Worm (Caenorhabditis elegans) whole organism, late embryonic: ENCODE results near the gene cdl-1.

Experiments used
- C38D4.7 ChIP-seq: fragments of 200-800 bp; sonication (Bioruptor generic); optimal IDR thresholded peaks from 2 replicates; lab custom pipeline; 2018; ENCODE audit warnings: mild to moderate bottlenecking, missing genetic modification characterization, moderate library complexity, missing compliant biosample characterization
- F13H6.1 ChIP-seq: sonication (generic microtip); optimal IDR thresholded peaks from 2 replicates; lab custom pipeline; 2016; ENCODE audit warnings: missing genetic modification characterization, missing compliant biosample characterization
- K02D7.2 ChIP-seq: sonication (generic microtip); optimal IDR thresholded peaks from 2 replicates; lab custom pipeline; 2017; ENCODE audit warnings: mild to moderate bottlenecking, missing genetic modification characterization, missing compliant biosample characterization
- Y22D7AL.16 ChIP-seq: sonication (generic microtip); optimal IDR thresholded peaks from 2 replicates; lab custom pipeline; 2016; ENCODE audit warnings: missing genetic modification characterization, missing compliant biosample characterization
- ahr-1 ChIP-seq: sonication (generic microtip); optimal IDR thresholded peaks from 2 replicates; lab custom pipeline; 2016; ENCODE audit warnings: missing genetic modification characterization, missing compliant biosample characterization
- ama-1 ChIP-seq: fragments of 150-350 bp; optimal IDR thresholded peaks from 2 replicates; lab custom pipeline; 2014
- ceh-14 ChIP-seq: sonication (generic microtip); optimal IDR thresholded peaks from 2 replicates; lab custom pipeline; 2016; ENCODE audit warnings: missing genotype, missing genetic modification characterization, missing compliant biosample characterization
- ceh-18 ChIP-seq: sonication (generic microtip); optimal IDR thresholded peaks from 2 replicates; lab custom pipeline; 2016; ENCODE audit warnings: missing genetic modification characterization, missing compliant biosample characterization
- ceh-2 ChIP-seq: sonication (generic microtip); optimal IDR thresholded peaks from 2 replicates; lab custom pipeline; 2016; ENCODE audit warnings: missing genotype, missing genetic modification characterization, missing compliant biosample characterization
- ceh-22 ChIP-seq: sonication (generic microtip); optimal IDR thresholded peaks from 2 replicates; lab custom pipeline; 2017; ENCODE audit warnings: missing biosample characterization, missing genetic modification characterization
- ceh-24 ChIP-seq: sonication (generic microtip); optimal IDR thresholded peaks from 2 replicates; lab custom pipeline; 2016; ENCODE audit warnings: mild to moderate bottlenecking, missing genetic modification characterization, missing compliant biosample characterization
- ceh-30 ChIP-seq: fragments of 150-350 bp; optimal IDR thresholded peaks from 2 replicates; lab custom pipeline; 2014; ENCODE audit warnings: missing biosample characterization, missing genetic modification characterization
- ceh-34 ChIP-seq: sonication (generic microtip); optimal IDR thresholded peaks from 2 replicates; lab custom pipeline; 2016; ENCODE audit warnings: mild to moderate bottlenecking, missing genetic modification characterization, missing compliant biosample characterization
- ceh-45 ChIP-seq: fragments of 200-800 bp; sonication (Bioruptor generic); IDR thresholded peaks from 2 replicates; pipeline ENCODE4 v1.3.6; 2022; ENCODE audit warnings: missing genetic modification reagents, missing genetic modification characterization, missing compliant biosample characterization
- ceh-48 ChIP-seq: sonication (generic microtip); optimal IDR thresholded peaks from 2 replicates; lab custom pipeline; 2016; ENCODE audit warnings: missing genetic modification characterization, inconsistent platforms, missing compliant biosample characterization
- ceh-6 ChIP-seq: fragments of 200-800 bp; sonication (Bioruptor generic); optimal IDR thresholded peaks from 2 replicates; lab custom pipeline; 2018; ENCODE audit warnings: mild to moderate bottlenecking, missing genetic modification characterization, missing compliant biosample characterization
- ceh-9 ChIP-seq: sonication (generic microtip); optimal IDR thresholded peaks from 2 replicates; lab custom pipeline; 2016; ENCODE audit warnings: mild to moderate bottlenecking, missing genetic modification characterization, inconsistent platforms, missing compliant biosample characterization
- che-1 ChIP-seq: sonication (generic microtip); optimal IDR thresholded peaks from 2 replicates; lab custom pipeline; 2016; ENCODE audit warnings: mild to moderate bottlenecking, missing genetic modification characterization, missing compliant biosample characterization
- ets-4 ChIP-seq: sonication (generic microtip); optimal IDR thresholded peaks from 2 replicates; lab custom pipeline; 2016; ENCODE audit warnings: missing genetic modification characterization, missing compliant biosample characterization
- fax-1 ChIP-seq: sonication (generic microtip); optimal IDR thresholded peaks from 2 replicates; lab custom pipeline; 2016; ENCODE audit warnings: missing genotype, missing genetic modification characterization, missing compliant biosample characterization
- fkh-6 ChIP-seq: sonication (generic microtip); optimal IDR thresholded peaks from 2 replicates; lab custom pipeline; 2016; ENCODE audit warnings: missing genetic modification characterization, missing compliant biosample characterization
- gmeb-2 ChIP-seq: sonication (generic microtip); optimal IDR thresholded peaks from 2 replicates; lab custom pipeline; 2016; ENCODE audit warnings: missing genetic modification characterization, inconsistent platforms, missing compliant biosample characterization
- hlh-15 ChIP-seq: sonication (generic microtip); optimal IDR thresholded peaks from 2 replicates; lab custom pipeline; 2016; ENCODE audit warnings: missing genetic modification characterization, missing compliant biosample characterization
- hlh-6 ChIP-seq: sonication (generic microtip); optimal IDR thresholded peaks from 2 replicates; lab custom pipeline; 2016; ENCODE audit warnings: missing genotype, missing genetic modification characterization, missing compliant biosample characterization
- hlh-8 ChIP-seq: sonication (generic microtip); optimal IDR thresholded peaks from 2 replicates; lab custom pipeline; 2016; ENCODE audit warnings: missing genotype, missing genetic modification characterization, missing compliant biosample characterization
- lim-6 ChIP-seq: sonication (generic microtip); optimal IDR thresholded peaks from 2 replicates; lab custom pipeline; 2016; ENCODE audit warnings: missing genetic modification characterization, missing compliant biosample characterization
- lin-11 ChIP-seq: fragments of 200-800 bp; sonication (Bioruptor generic); optimal IDR thresholded peaks from 2 replicates; lab custom pipeline; 2018; ENCODE audit warnings: mild to moderate bottlenecking, missing genetic modification characterization, missing compliant biosample characterization
- madf-2 ChIP-seq: sonication (generic microtip); optimal IDR thresholded peaks from 2 replicates; lab custom pipeline; 2017; ENCODE audit warnings: missing genetic modification characterization, missing compliant biosample characterization
- mec-3 ChIP-seq: sonication (generic microtip); optimal IDR thresholded peaks from 2 replicates; lab custom pipeline; 2016; ENCODE audit warnings: borderline replicate concordance, missing genetic modification characterization, missing compliant biosample characterization
- nfya-1 ChIP-seq: sonication (generic microtip); optimal IDR thresholded peaks from 2 replicates; lab custom pipeline; 2017; ENCODE audit warnings: missing genetic modification characterization, mild to moderate bottlenecking, missing compliant biosample characterization, antibody characterized with exemption, moderate library complexity
- nhr-11 ChIP-seq: fragments of 150-350 bp; optimal IDR thresholded peaks from 2 replicates; lab custom pipeline; 2014; ENCODE audit warnings: missing biosample characterization, missing genetic modification characterization
- nhr-232 ChIP-seq: sonication (generic microtip); optimal IDR thresholded peaks from 2 replicates; lab custom pipeline; 2016; ENCODE audit warnings: missing genetic modification characterization, missing compliant biosample characterization
- npax-4 ChIP-seq: sonication (generic microtip); optimal IDR thresholded peaks from 2 replicates; lab custom pipeline; 2016; ENCODE audit warnings: missing genetic modification characterization, missing compliant biosample characterization
- pag-3 ChIP-seq: sonication (generic microtip); optimal IDR thresholded peaks from 2 replicates; lab custom pipeline; 2016; ENCODE audit warnings: missing compliant biosample characterization, missing genetic modification characterization, borderline replicate concordance
- pat-9 ChIP-seq: fragments of 200-800 bp; sonication (Bioruptor generic); optimal IDR thresholded peaks from 2 replicates; lab custom pipeline; 2018; ENCODE audit warnings: mild to moderate bottlenecking, missing genetic modification characterization, moderate library complexity, missing compliant biosample characterization
- pax-1 ChIP-seq: fragments of 150-350 bp; optimal IDR thresholded peaks from 2 replicates; lab custom pipeline; 2014; ENCODE audit warnings: missing biosample characterization, missing genetic modification characterization
- pha-2 ChIP-seq: sonication (generic microtip); optimal IDR thresholded peaks from 2 replicates; lab custom pipeline; 2017; ENCODE audit warnings: mild to moderate bottlenecking, missing genetic modification characterization, missing compliant biosample characterization
- ref-2 ChIP-seq: sonication (generic microtip); optimal IDR thresholded peaks from 2 replicates; lab custom pipeline; 2016; ENCODE audit warnings: missing genetic modification characterization, missing compliant biosample characterization
- rnt-1 ChIP-seq: sonication (generic microtip); optimal IDR thresholded peaks from 2 replicates; lab custom pipeline; 2016; ENCODE audit warnings: missing genetic modification characterization, missing compliant biosample characterization
- sdc-2 ChIP-seq: sonication (generic microtip); optimal IDR thresholded peaks from 2 replicates; lab custom pipeline; 2016; ENCODE audit warnings: missing genotype, missing genetic modification characterization, missing compliant biosample characterization
- sox-4 ChIP-seq: sonication (generic microtip); optimal IDR thresholded peaks from 2 replicates; lab custom pipeline; 2017; ENCODE audit warnings: mild to moderate bottlenecking, missing genetic modification characterization, inconsistent platforms, missing compliant biosample characterization
- tbx-2 ChIP-seq: sonication (generic microtip); optimal IDR thresholded peaks from 2 replicates; lab custom pipeline; 2016; ENCODE audit warnings: missing genetic modification characterization, missing compliant biosample characterization
- tbx-7 ChIP-seq: sonication (generic microtip); optimal IDR thresholded peaks from 2 replicates; lab custom pipeline; 2016; ENCODE audit warnings: missing genotype, missing genetic modification characterization, missing compliant biosample characterization
- ttx-3 ChIP-seq: sonication (generic microtip); optimal IDR thresholded peaks from 2 replicates; lab custom pipeline; 2016; ENCODE audit warnings: missing genetic modification reagents, missing genetic modification characterization, missing compliant biosample characterization
- unc-42 ChIP-seq: sonication (generic microtip); optimal IDR thresholded peaks from 2 replicates; lab custom pipeline; 2016; ENCODE audit warnings: missing genotype, missing genetic modification characterization, missing compliant biosample characterization
- unc-86 ChIP-seq: sonication (generic microtip); optimal IDR thresholded peaks from 2 replicates; lab custom pipeline; 2016; ENCODE audit warnings: missing genetic modification characterization, missing compliant biosample characterization
- zip-5 ChIP-seq: sonication (generic microtip); optimal IDR thresholded peaks from 2 replicates; lab custom pipeline; 2016; ENCODE audit warnings: missing genetic modification characterization, missing compliant biosample characterization

The cdl-1 gene

ce11 chrII:10787240-10787639, 2.0 kb downstream of the cdl-1 start, which contains the start of gene tag-209:
Gene tag-209, plus strand, starts transcription at chrII:10787312.
- no peak for TF ChIP-seq sox-4 (tag; lab: Kevin White, UChicago)
- no peak for TF ChIP-seq hlh-8 (tag; lab: Kevin White, UChicago)
- no peak for TF ChIP-seq nfya-1 (tag; lab: Kevin White, UChicago)
- TF ChIP-seq unc-86 (tag; lab: Kevin White, UChicago), result no peak
- TF ChIP-seq tbx-7 (tag; lab: Kevin White, UChicago), result no peak

- TF ChIP-seq zip-5 (no peak), ceh-9 (tag; lab: Kevin White, UChicago) (no peak), ceh-24 (no peak), hlh-8 (tag; lab: Kevin White, UChicago) (no peak), C38D4.7 (GFP tag; lab: Kevin White, UChicago) (no peak), ceh-6 (no peak), pha-2 (tag; lab: Kevin White, UChicago) (no peak), fkh-6 (tag; lab: Kevin White, UChicago) (no peak), mec-3 (tag; lab: Kevin White, UChicago) (no peak), ceh-18 (tag; lab: Kevin White, UChicago) (no peak), hlh-15 (tag; lab: Kevin White, UChicago) (no peak), ahr-1 (no peak), ceh-22 (tag; lab: Kevin White, UChicago) (no peak), pax-1 (tag; lab: Kevin White, UChicago) (no peak), npax-4 (tag; lab: Kevin White, UChicago) (no peak), hlh-6 (no peak), ceh-48 (no peak), pat-9 (no peak), F13H6.1 (tag; lab: Kevin White, UChicago) (no peak), tbx-7 (tag; lab: Kevin White, UChicago) (no peak)
Observed at ce11 chrII:10792611-10793010, 7.4 kb downstream of the cdl-1 start.

ce11 chrII:10793393-10793792, 8.1 kb downstream of the cdl-1 start, which contains the start of gene vps-11:
Gene vps-11, minus strand, starts transcription at chrII:10793493.
- TF ChIP-seq sox-4 (tag; lab: Kevin White, UChicago) (no peak), gmeb-2 (tag; lab: Kevin White, UChicago) (no peak), ceh-22 (tag; lab: Kevin White, UChicago) (no peak), C38D4.7 (GFP tag; lab: Kevin White, UChicago) (no peak), lin-11 (tag; lab: Kevin White, UChicago) (no peak), ceh-14 (tag; lab: Kevin White, UChicago) (no peak), nhr-232 (tag; lab: Kevin White, UChicago) (no peak), ceh-18 (tag; lab: Kevin White, UChicago) (no peak), sdc-2 (tag; lab: Kevin White, UChicago) (no peak), ttx-3 (no peak), tbx-2 (tag; lab: Kevin White, UChicago) (no peak), ceh-34 (no peak), fax-1 (tag; lab: Kevin White, UChicago) (no peak), ceh-2 (no peak), K02D7.2 (tag; lab: Kevin White, UChicago) (no peak), ama-1 (no peak), Y22D7AL.16 (tag; lab: Kevin White, UChicago) (no peak), madf-2 (no peak), rnt-1 (tag; lab: Kevin White, UChicago) (no peak), zip-5 (no peak)
- TF ChIP-seq, all 69 proteins: peak for 0

ce11 chrII:10796194-10796593, 10.9 kb downstream of the cdl-1 start, which contains the start of gene set-14:
Gene set-14, minus strand, starts transcription at chrII:10796294.
- no peak for TF ChIP-seq unc-42 (tag; lab: Kevin White, UChicago)
- no peak for TF ChIP-seq ets-4 (tag; lab: Kevin White, UChicago)
- no peak for TF ChIP-seq ceh-14 (tag; lab: Kevin White, UChicago)
- no peak for TF ChIP-seq lim-6 (tag; lab: Kevin White, UChicago)
- TF ChIP-seq che-1 (tag; lab: Kevin White, UChicago), result no peak
- no peak for TF ChIP-seq zip-5
- no peak for TF ChIP-seq pat-9
- no peak for TF ChIP-seq ref-2 (tag; lab: Kevin White, UChicago)
- TF ChIP-seq ceh-45, result no peak
- no peak for TF ChIP-seq hlh-8 (tag; lab: Kevin White, UChicago)
- TF ChIP-seq pax-1 (tag; lab: Kevin White, UChicago), result no peak
- no peak for TF ChIP-seq ceh-9 (tag; lab: Kevin White, UChicago)
- no peak for TF ChIP-seq ceh-24
- no peak for TF ChIP-seq ceh-2
- no peak for TF ChIP-seq nhr-232 (tag; lab: Kevin White, UChicago)
- TF ChIP-seq pag-3, result no peak
- no peak for TF ChIP-seq nhr-11 (tag; lab: Kevin White, UChicago)
- no peak for TF ChIP-seq madf-2
- TF ChIP-seq ceh-30 (tag; lab: Kevin White, UChicago), result no peak
- TF ChIP-seq, all 69 proteins: peak for 0
